Worm (Caenorhabditis elegans) whole organism, L2 larva: ENCODE data around the gene twk-11.

Experiments used
- C34F6.9 ChIP-seq: fragments of 150-350 bp; optimal IDR thresholded peaks from 2 replicates; lab custom pipeline; 2014; ENCODE audit warnings: missing biosample characterization, missing genetic modification characterization
- F13H6.1 ChIP-seq: sonication (generic microtip); optimal IDR thresholded peaks from 2 replicates; lab custom pipeline; 2016; ENCODE audit warnings: missing genetic modification characterization, missing compliant biosample characterization
- R02D3.7 ChIP-seq: fragments of 150-350 bp; optimal IDR thresholded peaks from 2 replicates; lab custom pipeline; 2014; ENCODE audit warnings: missing biosample characterization, missing genetic modification characterization
- Y55F3AM.14 ChIP-seq: fragments of 200-800 bp; sonication (Bioruptor generic); optimal IDR thresholded peaks from 2 replicates; lab custom pipeline; 2018; ENCODE audit warnings: mild to moderate bottlenecking, missing genetic modification characterization, missing compliant biosample characterization
- alr-1 ChIP-seq: fragments of 150-350 bp; optimal IDR thresholded peaks from 2 replicates; lab custom pipeline; 2014; ENCODE audit warnings: missing biosample characterization, missing genetic modification characterization
- aly-2 ChIP-seq: fragments of 150-350 bp; optimal IDR thresholded peaks from 2 replicates; lab custom pipeline; 2014; ENCODE audit warnings: missing biosample characterization, missing genetic modification characterization
- ama-1 ChIP-seq: fragments of 150-350 bp; optimal IDR thresholded peaks from 2 replicates; lab custom pipeline; 2018; ENCODE audit warnings: inconsistent platforms
- ceh-16 ChIP-seq: fragments of 150-350 bp; optimal IDR thresholded peaks from 2 replicates; lab custom pipeline; 2014; ENCODE audit warnings: missing biosample characterization, missing genetic modification characterization
- ceh-82 ChIP-seq: fragments of 150-350 bp; optimal IDR thresholded peaks from 2 replicates; lab custom pipeline; 2014; ENCODE audit warnings: missing biosample characterization, missing genetic modification characterization
- crh-2 ChIP-seq: sonication (generic microtip); optimal IDR thresholded peaks from 2 replicates; lab custom pipeline; 2017; ENCODE audit warnings: missing biosample characterization, missing genetic modification characterization
- dmd-4 ChIP-seq: sonication (generic microtip); optimal IDR thresholded peaks from 2 replicates; lab custom pipeline; 2017; ENCODE audit warnings: missing biosample characterization, missing genetic modification characterization
- egl-27 ChIP-seq: sonication (generic microtip); optimal IDR thresholded peaks from 3 replicates; lab custom pipeline; 2017; ENCODE audit warnings: missing biosample characterization, missing genetic modification reagents, missing genetic modification characterization
- elt-1 ChIP-seq: fragments of 150-350 bp; optimal IDR thresholded peaks from 2 replicates; lab custom pipeline; 2014; ENCODE audit warnings: missing biosample characterization, missing genetic modification characterization
- elt-3 ChIP-seq: sonication (generic microtip); optimal IDR thresholded peaks from 2 replicates; lab custom pipeline; 2017; ENCODE audit warnings: missing biosample characterization, missing genetic modification characterization
- fos-1 ChIP-seq: fragments of 150-350 bp; optimal IDR thresholded peaks from 2 replicates; lab custom pipeline; 2014; ENCODE audit warnings: missing biosample characterization, missing genetic modification characterization
- gmeb-1 ChIP-seq: fragments of 150-350 bp; optimal IDR thresholded peaks from 2 replicates; lab custom pipeline; 2014; ENCODE audit warnings: missing biosample characterization, missing genetic modification characterization
- lin-11 ChIP-seq: fragments of 150-350 bp; sonication (generic microtip); optimal IDR thresholded peaks from 2 replicates; lab custom pipeline; 2014; ENCODE audit warnings: missing biosample characterization, missing genetic modification characterization, inconsistent platforms, mixed read lengths
- lin-39 ChIP-seq: fragments of 150-350 bp; optimal IDR thresholded peaks from 2 replicates; lab custom pipeline; 2014; ENCODE audit warnings: missing biosample characterization, missing genetic modification reagents, missing genetic modification characterization
- lsy-2 ChIP-seq, 2 experiments: fragments of 150-350 bp in 1 of 2; sonication (generic microtip) in 1 of 2; optimal IDR thresholded peaks; 2 replicates each; lab custom pipeline; 2014 to 2017; ENCODE audit warnings: missing biosample characterization in 2 of 2, missing genetic modification characterization in 2 of 2
- mab-5 ChIP-seq: fragments of 150-350 bp; optimal IDR thresholded peaks from 2 replicates; lab custom pipeline; 2014; ENCODE audit warnings: missing biosample characterization, missing genetic modification characterization
- mbf-1 ChIP-seq: sonication (generic microtip); optimal IDR thresholded peaks from 2 replicates; lab custom pipeline; 2017; ENCODE audit warnings: missing biosample characterization, missing genetic modification characterization
- mdl-1 ChIP-seq, 2 experiments: fragments of 150-350 bp in 1 of 2; sonication (generic microtip) in 1 of 2; optimal IDR thresholded peaks; 2 replicates each; lab custom pipeline; 2017; ENCODE audit warnings: missing biosample characterization in 2 of 2, missing genetic modification characterization in 2 of 2
- nhr-10 ChIP-seq: sonication (generic microtip); optimal IDR thresholded peaks from 2 replicates; lab custom pipeline; 2017; ENCODE audit warnings: missing biosample characterization, missing genetic modification characterization
- nhr-11 ChIP-seq: fragments of 150-350 bp; optimal IDR thresholded peaks from 2 replicates; lab custom pipeline; 2014; ENCODE audit warnings: missing biosample characterization, missing genetic modification characterization
- nhr-12 ChIP-seq: fragments of 150-350 bp; optimal IDR thresholded peaks from 2 replicates; lab custom pipeline; 2014; ENCODE audit warnings: missing biosample characterization, missing genetic modification characterization
- nhr-129 ChIP-seq: fragments of 150-350 bp; optimal IDR thresholded peaks from 2 replicates; lab custom pipeline; 2014; ENCODE audit warnings: missing biosample characterization, missing genetic modification characterization
- nhr-21 ChIP-seq: fragments of 150-350 bp; optimal IDR thresholded peaks from 2 replicates; lab custom pipeline; 2014; ENCODE audit warnings: missing biosample characterization, missing genetic modification characterization
- nhr-23 ChIP-seq: fragments of 150-350 bp; optimal IDR thresholded peaks from 2 replicates; lab custom pipeline; 2014; ENCODE audit warnings: missing biosample characterization, missing genetic modification reagents, missing genetic modification characterization
- nhr-25 ChIP-seq: fragments of 150-350 bp; sonication (generic microtip); optimal IDR thresholded peaks from 3 replicates; lab custom pipeline; 2014; ENCODE audit warnings: missing biosample characterization, missing genetic modification characterization
- nhr-77 ChIP-seq: fragments of 150-350 bp; optimal IDR thresholded peaks from 2 replicates; lab custom pipeline; 2014; ENCODE audit warnings: missing biosample characterization, missing genetic modification characterization
- peb-1 ChIP-seq: fragments of 150-350 bp; optimal IDR thresholded peaks from 2 replicates; lab custom pipeline; 2014; ENCODE audit warnings: missing biosample characterization, missing genetic modification characterization
- sem-4 ChIP-seq: fragments of 150-350 bp; optimal IDR thresholded peaks from 2 replicates; lab custom pipeline; 2014; ENCODE audit warnings: missing biosample characterization, missing genetic modification reagents, missing genetic modification characterization
- skn-1 ChIP-seq: sonication (generic microtip); optimal IDR thresholded peaks from 2 replicates; lab custom pipeline; 2017; ENCODE audit warnings: missing biosample characterization, missing genetic modification characterization
- sma-3 ChIP-seq: sonication (generic microtip); optimal IDR thresholded peaks from 2 replicates; lab custom pipeline; 2016; ENCODE audit warnings: missing genetic modification reagents, missing genetic modification characterization, missing compliant biosample characterization
- sma-9 ChIP-seq, 2 experiments: fragments of 150-350 bp in 1 of 2; sonication (generic microtip) in 1 of 2; optimal IDR thresholded peaks; 2 replicates each; lab custom pipeline; 2014 to 2016; ENCODE audit warnings: missing genetic modification characterization in 2 of 2, mild to moderate bottlenecking in 1 of 2, missing biosample characterization in 1 of 2, missing compliant biosample characterization in 1 of 2, missing genetic modification reagents in 1 of 2, moderate library complexity in 1 of 2
- snpc-4 ChIP-seq: fragments of 150-350 bp; optimal IDR thresholded peaks from 2 replicates; lab custom pipeline; 2014; ENCODE audit warnings: missing biosample characterization, missing genetic modification characterization
- unc-39 ChIP-seq: fragments of 150-350 bp; optimal IDR thresholded peaks from 2 replicates; lab custom pipeline; 2014; ENCODE audit warnings: missing biosample characterization, missing genetic modification characterization
- unc-55 ChIP-seq: fragments of 150-350 bp; sonication (generic microtip); optimal IDR thresholded peaks from 3 replicates; lab custom pipeline; 2014; ENCODE audit warnings: missing biosample characterization, missing genetic modification reagents, missing genetic modification characterization
- zag-1 ChIP-seq: fragments of 150-350 bp; optimal IDR thresholded peaks from 2 replicates; lab custom pipeline; 2014; ENCODE audit warnings: missing biosample characterization, missing genetic modification characterization
- ztf-1 ChIP-seq: fragments of 200-800 bp; sonication (Bioruptor generic); conservative IDR thresholded peaks from 2 replicates; pipeline ENCODE4 v1.3.6; 2022; ENCODE audit warnings: missing genetic modification characterization, missing compliant biosample characterization
- ztf-11 ChIP-seq: sonication (generic microtip); optimal IDR thresholded peaks from 2 replicates; lab custom pipeline; 2017; ENCODE audit warnings: missing biosample characterization, missing genetic modification characterization
- ztf-4 ChIP-seq: fragments of 150-350 bp; optimal IDR thresholded peaks from 2 replicates; lab custom pipeline; 2014; ENCODE audit warnings: missing biosample characterization, missing genetic modification characterization

twk-11 gene

ce11 chrV:7000734-7001133 lies 35.6 kb downstream of the twk-11 start:
- no peak for TF ChIP-seq Y55F3AM.14 (GFP tag; lab: Kevin White, UChicago)
- TF ChIP-seq nhr-10 (tag; lab: Kevin White, UChicago), result no peak
- TF ChIP-seq lsy-2 (tag; optimal IDR thresholded peaks at IDR 0.05; lab: Kevin White, UChicago), result no peak
- TF ChIP-seq F13H6.1 (tag; lab: Kevin White, UChicago), result no peak
- TF ChIP-seq R02D3.7 (tag; lab: Kevin White, UChicago), result no peak
- no peak for TF ChIP-seq skn-1 (tag; lab: Kevin White, UChicago)
- TF ChIP-seq zag-1 (tag; lab: Kevin White, UChicago), result no peak
- no peak for TF ChIP-seq C34F6.9 (tag; lab: Kevin White, UChicago)

DNA sequence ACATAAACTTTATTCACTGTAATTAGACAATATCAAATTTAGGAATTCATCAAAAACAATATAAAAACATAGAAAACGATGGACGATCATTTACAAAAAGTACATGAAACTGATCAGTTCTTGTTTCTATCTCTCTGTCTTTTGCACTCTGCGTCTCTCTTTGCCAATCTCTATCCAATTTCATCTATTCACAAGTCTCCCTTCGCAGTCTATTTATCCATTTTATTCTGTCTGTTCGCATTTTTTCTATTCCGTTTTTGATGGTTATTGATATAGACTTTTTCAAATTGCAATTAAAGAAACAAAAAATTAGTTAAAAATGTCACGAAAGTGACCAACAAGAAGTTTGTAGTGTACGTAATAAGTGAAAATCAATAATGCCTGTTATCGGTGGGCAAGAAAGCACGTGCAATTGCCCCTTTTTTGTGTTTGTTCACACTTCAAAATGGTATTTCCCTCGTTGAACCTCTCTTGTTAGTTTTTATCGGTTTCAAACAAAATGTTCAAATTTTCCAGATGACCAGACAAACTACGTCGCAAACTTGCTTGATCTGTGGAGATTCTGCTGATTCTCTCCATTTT lies 38.0 kb downstream of the twk-11 start, which contains the start of gene nhr-42:
Gene nhr-42 (plus strand): TSS at position 517 of the 582 bp plus-strand sequence.
- TF ChIP-seq fos-1, result no peak
- no peak for TF ChIP-seq Y55F3AM.14 (GFP tag; lab: Kevin White, UChicago)
- no peak for TF ChIP-seq nhr-23
- no peak for TF ChIP-seq unc-55 (GFP tag; lab: Kevin White, UChicago)
- no peak for TF ChIP-seq gmeb-1 (tag; lab: Kevin White, UChicago)
- no peak for TF ChIP-seq nhr-10 (tag; lab: Kevin White, UChicago)
- TF ChIP-seq elt-1, result no peak
- TF ChIP-seq ztf-1 (GFP tag; lab: Robert Waterston, UW), result no peak
- TF ChIP-seq mab-5, result no peak
- TF ChIP-seq sem-4 (tag; lab: Kevin White, UChicago), result no peak
- TF ChIP-seq alr-1 (tag; lab: Kevin White, UChicago), result no peak
- TF ChIP-seq crh-2 (tag; lab: Kevin White, UChicago), result peak; percentile 33
- TF ChIP-seq egl-27, result no peak
- peak; percentile 2 to 20 for TF ChIP-seq mdl-1 (tag; optimal IDR thresholded peaks at IDR 0.05; lab: Kevin White, UChicago)
- peak; percentile 16 for TF ChIP-seq nhr-129
- TF ChIP-seq nhr-77, result no peak
- peak; percentile 5 for TF ChIP-seq F13H6.1 (tag; lab: Kevin White, UChicago)
- no peak for TF ChIP-seq lin-39
- no peak for TF ChIP-seq zag-1 (tag; lab: Kevin White, UChicago)
- no peak for TF ChIP-seq aly-2
- TF ChIP-seq snpc-4 (tag; lab: Kevin White, UChicago), result no peak
- no peak for TF ChIP-seq R02D3.7 (tag; lab: Kevin White, UChicago)
- no peak for TF ChIP-seq ceh-16 (tag; lab: Kevin White, UChicago)
- no peak for TF ChIP-seq ztf-11 (tag; lab: Kevin White, UChicago)
- peak; percentile 37 for TF ChIP-seq sma-3 (GFP tag; lab: Kevin White, UChicago)
- no peak for TF ChIP-seq mbf-1 (tag; lab: Kevin White, UChicago)
- no peak for TF ChIP-seq nhr-21
- TF ChIP-seq sma-9 (GFP tag; optimal IDR thresholded peaks at IDR 0.05; lab: Kevin White, UChicago), result peak; percentile 55
- no peak for TF ChIP-seq sma-9 (tag; optimal IDR thresholded peaks at IDR 0.05; lab: Kevin White, UChicago)
- TF ChIP-seq skn-1 (tag; lab: Kevin White, UChicago), result no peak
- TF ChIP-seq unc-39 (tag; lab: Kevin White, UChicago), result no peak
- TF ChIP-seq dmd-4 (tag; lab: Kevin White, UChicago), result no peak
- TF ChIP-seq C34F6.9 (tag; lab: Kevin White, UChicago), result peak; percentile 51
- TF ChIP-seq ztf-4 (tag; lab: Kevin White, UChicago), result no peak
- no peak for TF ChIP-seq lsy-2 (tag; optimal IDR thresholded peaks at IDR 0.05; lab: Kevin White, UChicago)
- no peak for TF ChIP-seq ceh-82 (tag; lab: Kevin White, UChicago)
- TF ChIP-seq peb-1 (tag; lab: Kevin White, UChicago), result no peak
- peak; percentile 60 for TF ChIP-seq nhr-25 (tag; lab: Kevin White, UChicago)
- TF ChIP-seq nhr-11, result no peak
- no peak for TF ChIP-seq elt-3

- TF ChIP-seq egl-27, result no peak
- TF ChIP-seq ama-1 (lab: Kevin White, UChicago), result no peak
- peak; percentile 27 for TF ChIP-seq sma-9 (GFP tag; optimal IDR thresholded peaks at IDR 0.05; lab: Kevin White, UChicago)
- no peak for TF ChIP-seq sma-9 (tag; optimal IDR thresholded peaks at IDR 0.05; lab: Kevin White, UChicago)
- TF ChIP-seq alr-1 (tag; lab: Kevin White, UChicago), result no peak
- no peak for TF ChIP-seq lin-11 (tag; lab: Kevin White, UChicago)
- no peak for TF ChIP-seq nhr-12 (tag; lab: Kevin White, UChicago)
- TF ChIP-seq sem-4 (tag; lab: Kevin White, UChicago), result no peak
- peak; percentile 13 for TF ChIP-seq fos-1
- TF ChIP-seq Y55F3AM.14 (GFP tag; lab: Kevin White, UChicago), result no peak
- no peak for TF ChIP-seq unc-39 (tag; lab: Kevin White, UChicago)
- no peak for TF ChIP-seq lin-39
Observed at ce11 chrV:6997041-6997552, 39.3 kb downstream of the twk-11 start, which contains the start of gene nhr-107. Gene nhr-107, minus strand, starts transcription at chrV:6997091.
